Fruit fly (Drosophila melanogaster) whole organism, embryonic: ENCODE measurements around the gene CG32388.

Experiments used
- Adf1 ChIP-seq: fragments of 200-800 bp; sonication (Bioruptor generic); IDR thresholded peaks from 2 replicates; pipeline ENCODE4 v1.3.6; 2022; ENCODE audit warnings: missing biosample characterization, missing genetic modification characterization
- BEAF-32 ChIP-seq: fragments of 200-800 bp; sonication (Bioruptor generic); optimal IDR thresholded peaks from 3 replicates; lab custom pipeline; 2017; ENCODE audit warnings: missing biosample characterization, missing genetic modification characterization, mild to moderate bottlenecking, moderate library complexity, missing genetic modification reagents
- Blimp-1 ChIP-seq: fragments of 200-800 bp; sonication (Bioruptor generic); optimal IDR thresholded peaks from 3 replicates; lab custom pipeline; 2018; ENCODE audit warnings: missing biosample characterization, missing genetic modification characterization, mild to moderate bottlenecking, moderate library complexity, missing genetic modification reagents
- C15 ChIP-seq: fragments of 200-800 bp; sonication (Bioruptor generic); IDR thresholded peaks from 3 replicates; pipeline ENCODE4 v1.3.6; 2022; ENCODE audit warnings: missing biosample characterization, missing genetic modification characterization
- CG10543 ChIP-seq: fragments of 200-800 bp; sonication (Bioruptor generic); optimal IDR thresholded peaks from 3 replicates; lab custom pipeline; 2017; ENCODE audit warnings: missing biosample characterization, mild to moderate bottlenecking, missing genetic modification characterization, moderate library complexity
- CG11504 ChIP-seq: fragments of 200-800 bp; sonication (Bioruptor generic); optimal IDR thresholded peaks from 3 replicates; lab custom pipeline; 2019; ENCODE audit warnings: missing biosample characterization, mild to moderate bottlenecking, missing genetic modification characterization, moderate library complexity
- CG12155 ChIP-seq: fragments of 200-800 bp; sonication (Bioruptor generic); optimal IDR thresholded peaks from 3 replicates; lab custom pipeline; 2016; ENCODE audit warnings: missing biosample characterization, missing genetic modification characterization
- CG1603 ChIP-seq: fragments of 200-800 bp; sonication (Bioruptor generic); optimal IDR thresholded peaks from 2 replicates; lab custom pipeline; 2019; ENCODE audit warnings: missing biosample characterization, mild to moderate bottlenecking, missing genetic modification characterization, moderate library complexity
- CG16813 ChIP-seq: fragments of 200-800 bp; sonication (Bioruptor generic); IDR thresholded peaks from 3 replicates; pipeline ENCODE4 v1.3.6; 2022; ENCODE audit warnings: missing biosample characterization, missing genetic modification characterization; ENCODE audit not compliant: partially characterized antibody
- CG17186 ChIP-seq: fragments of 200-800 bp; sonication (Bioruptor generic); optimal IDR thresholded peaks from 3 replicates; lab custom pipeline; 2017; ENCODE audit warnings: missing biosample characterization, missing genetic modification reagents, missing genetic modification characterization
- CG17829 ChIP-seq: fragments of 200-800 bp; optimal IDR thresholded peaks from 2 replicates; lab custom pipeline; 2019; ENCODE audit warnings: missing biosample characterization, mild to moderate bottlenecking, missing genetic modification characterization, moderate library complexity
- CG2116 ChIP-seq: fragments of 200-800 bp; sonication (Bioruptor generic); optimal IDR thresholded peaks from 3 replicates; lab custom pipeline; 2018; ENCODE audit warnings: missing biosample characterization, mild to moderate bottlenecking, missing genetic modification characterization
- CG2129 ChIP-seq: fragments of 200-800 bp; sonication (Bioruptor generic); IDR thresholded peaks from 2 replicates; pipeline ENCODE4 v1.3.6; 2022; ENCODE audit warnings: missing biosample characterization, missing genetic modification characterization; ENCODE audit not compliant: partially characterized antibody
- CG2199 ChIP-seq: fragments of 200-800 bp; sonication (Bioruptor generic); IDR thresholded peaks from 3 replicates; pipeline ENCODE4 v1.3.6; 2022; ENCODE audit warnings: missing biosample characterization, missing genetic modification characterization
- CG30431 ChIP-seq: fragments of 200-800 bp; sonication (Bioruptor generic); optimal IDR thresholded peaks from 2 replicates; lab custom pipeline; 2017; ENCODE audit warnings: missing biosample characterization, missing genetic modification characterization
- CG31365 ChIP-seq: fragments of 200-800 bp; sonication (Bioruptor generic); optimal IDR thresholded peaks from 2 replicates; lab custom pipeline; 2018; ENCODE audit warnings: missing biosample characterization, mild to moderate bottlenecking, missing genetic modification characterization
- CG31441 ChIP-seq: fragments of 200-800 bp; sonication (Bioruptor generic); IDR thresholded peaks from 2 replicates; pipeline ENCODE4 v1.3.6; 2022; ENCODE audit warnings: missing biosample characterization, missing genetic modification characterization
- CG3163 ChIP-seq: fragments of 200-800 bp; sonication (Bioruptor generic); optimal IDR thresholded peaks from 3 replicates; lab custom pipeline; 2016; ENCODE audit warnings: missing biosample characterization, missing genetic modification characterization
- CG6254 ChIP-seq: fragments of 200-800 bp; sonication (Bioruptor generic); optimal IDR thresholded peaks from 3 replicates; lab custom pipeline; 2017; ENCODE audit warnings: mild to moderate bottlenecking, missing biosample characterization, missing genetic modification reagents, missing genetic modification characterization
- CG7786 ChIP-seq: fragments of 200-800 bp; sonication (Bioruptor generic); optimal IDR thresholded peaks from 2 replicates; lab custom pipeline; 2016; ENCODE audit warnings: missing biosample characterization, missing genetic modification characterization
- CG7839 ChIP-seq: fragments of 200-800 bp; sonication (Bioruptor generic); optimal IDR thresholded peaks from 3 replicates; lab custom pipeline; 2018; ENCODE audit warnings: missing biosample characterization, mild to moderate bottlenecking, missing genetic modification characterization, moderate library complexity
- CG9797 ChIP-seq: fragments of 200-800 bp; sonication (Bioruptor generic); optimal IDR thresholded peaks from 3 replicates; lab custom pipeline; 2018; ENCODE audit warnings: missing biosample characterization, mild to moderate bottlenecking, missing genetic modification characterization
- Dad ChIP-seq: fragments of 200-800 bp; sonication (Bioruptor generic); optimal IDR thresholded peaks from 3 replicates; lab custom pipeline; 2016; ENCODE audit warnings: missing biosample characterization, missing genetic modification characterization
- HHEX ChIP-seq: fragments of 200-800 bp; sonication (Bioruptor generic); optimal IDR thresholded peaks from 3 replicates; lab custom pipeline; 2017; ENCODE audit warnings: missing biosample characterization, mild to moderate bottlenecking, missing genetic modification characterization, missing genetic modification reagents
- HLH3B ChIP-seq: fragments of 200-800 bp; sonication (Bioruptor generic); IDR thresholded peaks from 2 replicates; pipeline ENCODE4 v1.3.6; 2022; ENCODE audit warnings: missing biosample characterization, missing genetic modification characterization
- Hmr ChIP-seq: fragments of 200-800 bp; sonication (Bioruptor generic); optimal IDR thresholded peaks from 3 replicates; lab custom pipeline; 2017; ENCODE audit warnings: mild to moderate bottlenecking, missing biosample characterization, missing genetic modification reagents, missing genetic modification characterization
- Hr51 ChIP-seq, 2 experiments: fragments of 200-800 bp; sonication (Bioruptor generic); optimal IDR thresholded peaks; 2 replicates in 1 of 2; 3 replicates in 1 of 2; lab custom pipeline; 2016 to 2018; ENCODE audit warnings: missing biosample characterization in 2 of 2, missing genetic modification characterization in 2 of 2, mild to moderate bottlenecking in 1 of 2, moderate library complexity in 1 of 2
- Max ChIP-seq: fragments of 200-800 bp; sonication (Bioruptor generic); optimal IDR thresholded peaks from 2 replicates; lab custom pipeline; 2016; ENCODE audit warnings: missing biosample characterization, mild to moderate bottlenecking, missing genetic modification characterization
- Med ChIP-seq: fragments of 200-800 bp; sonication (Bioruptor generic); peaks from one replicate; lab custom pipeline; 2016; ENCODE audit warnings: missing biosample characterization, missing genetic modification characterization, mild to moderate bottlenecking, inconsistent platforms, moderate library complexity
- Mrtf ChIP-seq: fragments of 200-800 bp; sonication (Bioruptor generic); IDR thresholded peaks from 3 replicates; pipeline ENCODE4 v1.3.6; 2022; ENCODE audit warnings: missing biosample characterization, missing genetic modification characterization
- Sry-δ ChIP-seq: fragments of 200-800 bp; sonication (Bioruptor generic); optimal IDR thresholded peaks from 2 replicates; lab custom pipeline; 2016; ENCODE audit warnings: missing biosample characterization, missing genetic modification characterization
- TFAM ChIP-seq: fragments of 200-800 bp; sonication (Bioruptor generic); optimal IDR thresholded peaks from 2 replicates; lab custom pipeline; 2017; ENCODE audit warnings: missing biosample characterization, missing genetic modification characterization, inconsistent platforms
- Xbp1 ChIP-seq: fragments of 200-800 bp; sonication (Bioruptor generic); optimal IDR thresholded peaks from 3 replicates; lab custom pipeline; 2016; ENCODE audit warnings: missing biosample characterization, mild to moderate bottlenecking, missing genetic modification characterization
- al ChIP-seq: fragments of 200-800 bp; sonication (Bioruptor generic); IDR thresholded peaks from 2 replicates; pipeline ENCODE4 v1.3.6; 2022; ENCODE audit warnings: missing biosample characterization, missing genetic modification characterization
- ap ChIP-seq: fragments of 200-800 bp; sonication (Bioruptor generic); IDR thresholded peaks from 2 replicates; pipeline ENCODE4 v1.3.6; 2022; ENCODE audit warnings: missing biosample characterization, missing genetic modification characterization
- grau ChIP-seq: fragments of 200-800 bp; optimal IDR thresholded peaks from 3 replicates; lab custom pipeline; 2019; ENCODE audit warnings: missing biosample characterization, mild to moderate bottlenecking, missing genetic modification characterization, moderate library complexity
- gro ChIP-seq: fragments of 200-800 bp; sonication (Bioruptor generic); optimal IDR thresholded peaks from 2 replicates; lab custom pipeline; 2016; ENCODE audit warnings: missing biosample characterization, missing genetic modification characterization
- oc ChIP-seq: fragments of 200-800 bp; sonication (Bioruptor generic); optimal IDR thresholded peaks from 2 replicates; lab custom pipeline; 2018; ENCODE audit warnings: missing biosample characterization, mild to moderate bottlenecking, missing genetic modification characterization, moderate library complexity
- p53 ChIP-seq: fragments of 200-800 bp; sonication (Bioruptor generic); optimal IDR thresholded peaks from 2 replicates; lab custom pipeline; 2016; ENCODE audit warnings: missing biosample characterization, missing genetic modification characterization
- pb ChIP-seq: fragments of 200-800 bp; sonication (Bioruptor generic); optimal IDR thresholded peaks from 3 replicates; lab custom pipeline; 2016; ENCODE audit warnings: missing biosample characterization, missing genetic modification characterization
- phol ChIP-seq: fragments of 200-800 bp; sonication (Bioruptor generic); optimal IDR thresholded peaks from 3 replicates; lab custom pipeline; 2018; ENCODE audit warnings: missing biosample characterization, mild to moderate bottlenecking, missing genetic modification characterization, moderate library complexity
- sna ChIP-seq: fragments of 200-800 bp; sonication (Bioruptor generic); IDR thresholded peaks from 2 replicates; pipeline ENCODE4 v1.3.6; 2022; ENCODE audit warnings: missing biosample characterization, missing genetic modification characterization; ENCODE audit not compliant: partially characterized antibody
- tin ChIP-seq: fragments of 200-800 bp; sonication (Bioruptor generic); optimal IDR thresholded peaks from 3 replicates; lab custom pipeline; 2016; ENCODE audit warnings: missing biosample characterization, missing genetic modification characterization
- tna ChIP-seq: fragments of 200-800 bp; sonication (Bioruptor generic); IDR thresholded peaks from 2 replicates; pipeline ENCODE4 v1.3.6; 2022; ENCODE audit warnings: missing biosample characterization, missing genetic modification characterization; ENCODE audit not compliant: partially characterized antibody
- twi ChIP-seq: fragments of 200-800 bp; optimal IDR thresholded peaks from 2 replicates; lab custom pipeline; 2019; ENCODE audit warnings: missing biosample characterization, mild to moderate bottlenecking, missing genetic modification characterization, moderate library complexity
- unpg ChIP-seq: fragments of 200-800 bp; sonication (Bioruptor generic); optimal IDR thresholded peaks from 3 replicates; lab custom pipeline; 2018; ENCODE audit warnings: missing biosample characterization, mild to moderate bottlenecking, missing genetic modification characterization, moderate library complexity
- usp ChIP-seq: fragments of >200 bp; optimal IDR thresholded peaks from 2 replicates; lab custom pipeline; 2017; ENCODE audit warnings: missing biosample characterization, missing genetic modification characterization
- yki ChIP-seq: fragments of >200 bp; optimal IDR thresholded peaks from 3 replicates; lab custom pipeline; 2018

Gene CG32388

DNA sequence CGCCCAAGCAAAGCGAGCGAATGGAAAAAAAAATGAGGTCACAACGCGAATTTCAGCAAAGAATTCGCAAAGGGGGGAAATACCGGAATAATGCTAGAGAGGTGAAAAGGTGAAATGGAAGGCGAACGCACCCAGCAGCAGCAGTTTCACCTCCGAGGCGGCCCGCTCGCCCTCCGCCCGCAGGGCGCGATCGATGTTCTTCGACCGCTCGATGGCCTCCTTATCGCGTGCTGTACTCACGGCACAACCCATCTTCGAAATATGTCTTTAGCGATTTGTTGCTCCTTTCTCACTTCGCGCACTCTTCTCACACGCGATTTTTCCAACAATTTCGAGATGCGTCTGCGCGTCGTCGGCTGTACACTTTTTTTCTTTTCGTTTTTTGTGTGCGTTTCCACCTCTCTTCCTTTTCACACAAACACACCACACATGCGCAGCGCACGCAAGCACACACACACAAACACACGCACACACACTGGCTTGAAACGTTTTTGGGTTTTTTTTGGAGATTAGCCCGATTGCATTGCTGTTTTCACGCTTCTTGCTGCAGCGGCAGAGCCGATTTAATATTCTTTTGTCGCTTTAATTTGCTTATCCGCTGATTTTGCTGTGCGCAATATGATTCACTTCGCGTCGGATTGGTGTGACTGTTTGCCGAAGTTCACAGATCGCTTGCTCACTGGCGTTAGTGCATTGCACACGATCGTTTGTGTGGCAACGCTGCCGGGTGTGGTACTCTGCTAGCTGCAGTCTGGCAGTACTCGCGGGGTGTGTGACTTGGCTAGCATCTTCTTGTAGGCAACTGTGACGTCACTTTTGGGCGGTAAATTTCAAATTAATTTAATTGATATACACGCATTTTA lies 4.8 kb downstream of the CG32388 start, which contains the start of gene Galphai (continued):
- TF ChIP-seq usp (no peak), p53 (peak; percentile 74), sna (no peak), Dad (peak; percentile 29), Hmr (GFP tag; lab: Kevin White, UChicago) (peak; percentile 95), CG10543 (GFP tag; lab: Kevin White, UChicago) (peak; percentile 13), Adf1 (GFP tag; lab: Robert Waterston, UW) (peak; percentile 49; the same call in 1 of the 2 replicates), phol (tag; lab: Kevin White, UChicago) (peak; percentile 73), Max (peak; percentile 41), ap (GFP tag; lab: Robert Waterston, UW) (no peak), CG17186 (GFP tag; lab: Kevin White, UChicago) (peak; percentile 94), unpg (GFP tag; lab: Kevin White, UChicago) (no peak), twi (tag; lab: Kevin White, UChicago) (no peak), gro (GFP tag; lab: Kevin White, UChicago) (peak; percentile 37), CG2199 (GFP tag; lab: Robert Waterston, UW) (0 out of 3 replicates have a peak, but pooled peaks have one; percentile 20), pb (peak; percentile 38), CG12155 (GFP tag; lab: Kevin White, UChicago) (peak; percentile 27), Sry-δ (peak; percentile 78), Blimp-1 (no peak), grau (tag; lab: Kevin White, UChicago) (peak; percentile 10), CG3163 (peak; percentile 36), HLH3B (GFP tag; lab: Robert Waterston, UW) (no peak), CG7839 (tag; lab: Kevin White, UChicago) (peak; percentile 13), Xbp1 (GFP tag; lab: Kevin White, UChicago) (peak; percentile 39), CG1603 (tag; lab: Kevin White, UChicago) (peak; percentile 96), oc (tag; lab: Kevin White, UChicago) (no peak), CG31365 (tag; lab: Kevin White, UChicago) (peak; percentile 58), C15 (GFP tag; lab: Robert Waterston, UW) (no peak), CG16813 (GFP tag; lab: Robert Waterston, UW) (peak; percentile 50; the same call in 2 of the 3 replicates), CG6254 (GFP tag; lab: Kevin White, UChicago) (no peak), CG7786 (GFP tag; lab: Kevin White, UChicago) (peak; percentile 43), tna (GFP tag; lab: Robert Waterston, UW) (no peak), tin (GFP tag; lab: Kevin White, UChicago) (no peak), Med (GFP tag; lab: Kevin White, UChicago) (peak; percentile 95), CG2116 (GFP tag; lab: Kevin White, UChicago) (peak; percentile 72), CG2129 (GFP tag; lab: Robert Waterston, UW) (no peak), CG9797 (GFP tag; lab: Kevin White, UChicago) (peak; percentile 100), Mrtf (GFP tag; lab: Robert Waterston, UW) (no peak), TFAM (GFP tag; lab: Kevin White, UChicago) (no peak), BEAF-32 (GFP tag; lab: Kevin White, UChicago) (peak; percentile 67), HHEX (GFP tag; lab: Kevin White, UChicago) (no peak), yki (lab: Kevin White, UChicago) (peak; percentile 42), CG11504 (tag; lab: Kevin White, UChicago) (peak; percentile 37), al (GFP tag; lab: Robert Waterston, UW) (0 out of 2 replicates have a peak, but pooled peaks have one; percentile 4), CG31441 (GFP tag; lab: Robert Waterston, UW) (no peak), CG30431 (GFP tag; lab: Kevin White, UChicago) (no peak), CG17829 (tag; lab: Kevin White, UChicago) (peak; percentile 67), Hr51 (GFP tag; optimal IDR thresholded peaks at IDR 0.05; lab: Kevin White, UChicago) (peak in 1 of 2 experiments; percentile 33)
